Worm (Caenorhabditis elegans): ENCODE data around the gene col-153.

The col-153 gene

DNA sequence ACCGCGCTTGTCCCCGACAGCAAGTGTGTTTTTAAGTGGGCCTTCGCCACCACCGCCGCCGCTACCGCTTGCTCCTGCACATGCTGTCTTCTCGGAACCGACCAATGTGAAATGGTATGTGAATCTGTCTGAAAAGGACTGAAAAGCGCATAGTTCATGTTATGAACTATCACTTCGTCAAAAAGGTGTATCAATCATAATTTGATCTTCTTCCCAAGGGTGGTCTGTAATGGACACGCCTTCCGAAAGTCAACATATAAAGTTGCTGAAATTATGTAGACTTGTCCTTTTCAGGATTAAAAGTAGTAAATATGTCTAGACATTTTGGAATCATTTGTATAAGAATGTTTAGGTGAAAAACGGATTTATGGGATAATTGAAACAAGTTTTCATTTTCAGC, 7.5 kb upstream of the col-153 start, which contains the start of gene zip-9:
TSS of gene zip-9 (plus strand) at position 301 of the 400 bp plus-strand sequence.
- TF ChIP-seq ztf-1 (GFP tag; conservative IDR thresholded peaks at IDR 0.05) (no peak), nhr-11 (tag; optimal IDR thresholded peaks at IDR 0.05) (no peak), alr-1 (tag; optimal IDR thresholded peaks at IDR 0.05) (no peak), ceh-82 (tag; optimal IDR thresholded peaks at IDR 0.05) (no peak), dmd-4 (tag; optimal IDR thresholded peaks at IDR 0.05) (no peak), elt-1 (tag; optimal IDR thresholded peaks at IDR 0.05) (no peak), nhr-21 (tag; optimal IDR thresholded peaks at IDR 0.05) (no peak), ZK546.5 (tag; optimal IDR thresholded peaks at IDR 0.05) (no peak), nhr-6 (tag; optimal IDR thresholded peaks at IDR 0.05) (no peak)

DNA sequence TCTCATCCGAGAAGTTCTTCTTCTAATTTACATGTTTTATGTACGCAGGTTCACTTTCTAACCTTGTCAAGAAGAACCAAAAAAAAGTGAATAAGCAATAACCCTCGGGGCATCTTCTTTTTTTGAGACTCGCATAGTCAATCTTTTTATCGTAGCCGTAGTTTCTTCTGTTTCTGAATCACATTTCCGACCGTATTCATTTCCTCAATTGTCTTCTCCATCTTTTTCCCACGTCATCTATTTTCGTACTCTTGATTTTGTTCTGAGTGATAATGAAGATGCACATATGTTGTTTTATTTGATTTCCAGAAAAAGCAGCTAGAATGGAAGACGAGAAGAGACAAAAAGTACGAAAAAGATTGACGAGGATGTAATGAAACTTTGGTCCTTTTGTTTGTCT, 4.7 kb upstream of the col-153 start:
- peak in 1 of 2 experiments; percentile 15 for TF ChIP-seq lsy-2 (tag; optimal IDR thresholded peaks at IDR 0.05)
- no peak for TF ChIP-seq snpc-4 (tag; optimal IDR thresholded peaks at IDR 0.05)
- TF ChIP-seq sma-9 (GFP tag; optimal IDR thresholded peaks at IDR 0.05) = no peak
- no peak for TF ChIP-seq sma-9 (tag; optimal IDR thresholded peaks at IDR 0.05)
- no peak for TF ChIP-seq ceh-82 (tag; optimal IDR thresholded peaks at IDR 0.05)
- no peak for TF ChIP-seq nhr-12 (tag; optimal IDR thresholded peaks at IDR 0.05)

DNA sequence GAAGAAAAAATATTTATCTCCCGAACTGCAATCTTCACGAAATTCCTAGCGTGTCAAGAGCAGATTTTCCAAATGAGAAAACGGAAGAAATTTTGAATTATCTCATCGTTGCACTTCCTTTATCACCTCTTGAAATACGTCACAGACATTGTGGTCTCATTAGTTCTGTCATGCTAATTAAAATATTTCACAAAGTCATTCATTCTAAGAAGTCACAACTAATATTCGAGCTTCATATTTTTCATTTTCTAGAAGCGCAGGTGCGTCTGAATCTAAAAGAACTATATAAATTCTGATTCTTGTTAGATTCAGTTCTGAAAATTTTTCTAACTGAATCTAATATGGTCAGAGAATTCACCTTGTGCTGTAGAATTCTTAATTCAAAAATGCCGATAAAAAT, 2.4 kb upstream of the col-153 start:
- TF ChIP-seq sma-3 (GFP tag; optimal IDR thresholded peaks at IDR 0.05) = no peak
- TF ChIP-seq ama-1 (optimal IDR thresholded peaks at IDR 0.05) = no peak

DNA sequence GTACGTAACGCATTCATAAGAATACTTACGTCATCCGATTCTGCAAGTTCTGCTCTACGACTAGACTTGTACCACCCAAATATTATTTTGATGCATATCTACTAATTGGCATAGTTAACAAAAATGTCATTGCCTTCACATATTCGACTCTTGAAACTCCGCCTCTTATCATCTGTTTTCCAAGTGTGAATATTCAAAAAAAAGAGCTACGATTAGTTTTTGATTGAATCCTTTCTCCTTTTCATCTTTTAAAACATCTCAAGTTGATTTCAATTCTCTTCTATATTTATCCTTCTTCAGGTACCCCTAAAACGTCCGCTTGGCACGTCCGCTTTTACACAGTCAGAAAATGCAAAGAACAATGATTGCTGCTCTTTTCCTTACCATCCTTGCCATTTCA, 1.7 kb upstream of the col-153 start, which contains the start of gene F17C11.2:
TSS of gene F17C11.2 (plus strand) at position 301 of the 400 bp plus-strand sequence.
- TF ChIP-seq R02D3.7 (tag; optimal IDR thresholded peaks at IDR 0.05) (no peak), elt-3 (tag; optimal IDR thresholded peaks at IDR 0.05) (no peak), ceh-82 (tag; optimal IDR thresholded peaks at IDR 0.05) (no peak)

DNA sequence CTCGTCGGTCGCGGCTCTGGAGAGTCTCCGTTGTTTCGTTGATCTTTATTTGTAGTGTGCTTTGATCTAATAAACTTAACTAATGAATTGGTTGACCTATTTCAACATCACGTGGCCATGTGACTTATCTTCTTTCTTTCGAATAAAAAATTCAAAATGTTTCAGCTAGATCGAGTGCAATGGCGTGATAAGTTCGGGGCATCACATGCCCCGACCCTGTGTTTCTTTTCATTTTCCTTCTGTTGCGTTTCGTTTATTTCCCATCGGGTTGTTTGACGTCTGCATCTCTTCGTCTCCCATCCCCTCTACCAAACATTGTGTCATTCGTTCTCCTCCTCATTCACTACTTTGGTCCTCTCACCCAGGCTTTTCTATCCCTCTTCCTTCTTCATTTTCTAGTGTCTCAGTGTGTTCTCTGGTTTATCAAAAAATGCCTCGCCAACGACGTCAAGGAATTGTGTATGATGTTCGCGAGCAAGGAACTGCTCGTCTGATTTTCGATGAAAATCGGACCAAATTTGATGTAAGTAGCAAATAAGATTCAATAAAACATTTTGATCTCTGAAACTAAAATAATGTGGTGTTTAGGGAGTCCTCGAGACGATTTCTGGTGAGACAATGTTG, 2.2 kb downstream of the col-153 start, which contains the start of gene F17C11.4:
TSS of gene F17C11.4 (plus strand) at position 206 of the 624 bp plus-strand sequence.
- peak in 1 of 2 experiments; percentile 84 for TF ChIP-seq lsy-2 (tag; optimal IDR thresholded peaks at IDR 0.05)
- TF ChIP-seq F13H6.1 (tag; optimal IDR thresholded peaks at IDR 0.05) = peak; percentile 91
- TF ChIP-seq egl-27 (tag; optimal IDR thresholded peaks at IDR 0.05) = peak; percentile 49
- TF ChIP-seq gmeb-1 (tag; optimal IDR thresholded peaks at IDR 0.05) = peak; percentile 58
- peak; percentile 59 for TF ChIP-seq lin-13 (GFP tag; optimal IDR thresholded peaks at IDR 0.05)
- peak; percentile 85 for TF ChIP-seq C34F6.9 (tag; optimal IDR thresholded peaks at IDR 0.05)
- TF ChIP-seq nhr-6 (tag; optimal IDR thresholded peaks at IDR 0.05) = peak; percentile 72
- TF ChIP-seq ztf-11 (tag; optimal IDR thresholded peaks at IDR 0.05) = no peak
- TF ChIP-seq sma-3 (GFP tag; optimal IDR thresholded peaks at IDR 0.05) = peak; percentile 75
- peak; percentile 88 for TF ChIP-seq ama-1 (optimal IDR thresholded peaks at IDR 0.05)
- no peak for TF ChIP-seq unc-39 (tag; optimal IDR thresholded peaks at IDR 0.05)
- peak; percentile 4 for TF ChIP-seq unc-55 (GFP tag; optimal IDR thresholded peaks at IDR 0.05)
- TF ChIP-seq sem-4 (tag; optimal IDR thresholded peaks at IDR 0.05) = peak; percentile 70
- TF ChIP-seq skn-1 (tag; optimal IDR thresholded peaks at IDR 0.05) = no peak
- peak; percentile 76 for TF ChIP-seq blmp-1 (tag; optimal IDR thresholded peaks at IDR 0.05; ENCODE audit: insufficient read depth)
- no peak for TF ChIP-seq R02D3.7 (tag; optimal IDR thresholded peaks at IDR 0.05)
- TF ChIP-seq nhr-25 (tag; optimal IDR thresholded peaks at IDR 0.05) = peak; percentile 90
- peak; percentile 96 for TF ChIP-seq nhr-129 (tag; optimal IDR thresholded peaks at IDR 0.05)
- no peak for TF ChIP-seq nhr-23 (tag; optimal IDR thresholded peaks at IDR 0.05)
- no peak for TF ChIP-seq nhr-237 (tag; optimal IDR thresholded peaks at IDR 0.05)
- TF ChIP-seq fos-1 (tag; optimal IDR thresholded peaks at IDR 0.05) = peak; percentile 66
- TF ChIP-seq ceh-16 (tag; optimal IDR thresholded peaks at IDR 0.05) = no peak
- TF ChIP-seq mab-5 (tag; optimal IDR thresholded peaks at IDR 0.05) = peak; percentile 39
- TF ChIP-seq zag-1 (tag; optimal IDR thresholded peaks at IDR 0.05) = peak; percentile 54
- no peak for TF ChIP-seq ceh-82 (tag; optimal IDR thresholded peaks at IDR 0.05)
- peak; percentile 81 for TF ChIP-seq nhr-21 (tag; optimal IDR thresholded peaks at IDR 0.05)
- TF ChIP-seq snpc-4 (tag; optimal IDR thresholded peaks at IDR 0.05) = peak; percentile 48
- peak; percentile 96 for TF ChIP-seq sma-9 (GFP tag; optimal IDR thresholded peaks at IDR 0.05)
- TF ChIP-seq sma-9 (tag; optimal IDR thresholded peaks at IDR 0.05) = no peak
- TF ChIP-seq Y55F3AM.14 (GFP tag; optimal IDR thresholded peaks at IDR 0.05) = peak; percentile 86
- peak; percentile 28 to 85 for TF ChIP-seq mdl-1 (tag; optimal IDR thresholded peaks at IDR 0.05)
- peak; percentile 57 for TF ChIP-seq crh-2 (tag; optimal IDR thresholded peaks at IDR 0.05)
- peak; percentile 88 for TF ChIP-seq ztf-4 (tag; optimal IDR thresholded peaks at IDR 0.05)

Measured in whole organism, L2 larva.